Worm (Caenorhabditis elegans) whole organism, L3 larva: Measurements from ENCODE around the gene grd-14.

Experiments used
- aly-2 ChIP-seq: fragments of 150-350 bp; optimal IDR thresholded peaks from 2 replicates; lab custom pipeline; 2014; ENCODE audit warnings: missing biosample characterization, missing genetic modification characterization
- ama-1 ChIP-seq: fragments of 150-350 bp; optimal IDR thresholded peaks from 2 replicates; lab custom pipeline; 2018
- elt-2 ChIP-seq: sonication (generic microtip); optimal IDR thresholded peaks from 2 replicates; lab custom pipeline; 2016; ENCODE audit warnings: missing genetic modification reagents, mild to moderate bottlenecking, missing genetic modification characterization, missing compliant biosample characterization
- fkh-2 ChIP-seq: fragments of 150-350 bp; optimal IDR thresholded peaks from 2 replicates; lab custom pipeline; 2014; ENCODE audit warnings: missing biosample characterization, missing genetic modification reagents, missing genetic modification characterization
- nhr-11 ChIP-seq: fragments of 150-350 bp; optimal IDR thresholded peaks from 2 replicates; lab custom pipeline; 2014; ENCODE audit warnings: missing biosample characterization, missing genetic modification characterization
- nhr-12 ChIP-seq: fragments of 150-350 bp; optimal IDR thresholded peaks from 2 replicates; lab custom pipeline; 2014; ENCODE audit warnings: missing biosample characterization, missing genetic modification characterization
- nhr-23 ChIP-seq: fragments of 150-350 bp; optimal IDR thresholded peaks from 2 replicates; lab custom pipeline; 2014; ENCODE audit warnings: missing biosample characterization, missing genetic modification reagents, missing genetic modification characterization
- nhr-237 ChIP-seq: fragments of 150-350 bp; optimal IDR thresholded peaks from 2 replicates; lab custom pipeline; 2014; ENCODE audit warnings: missing biosample characterization, missing genetic modification characterization

- TF ChIP-seq nhr-23 (tag; lab: Kevin White, UChicago) (no peak), ama-1 (no peak), nhr-11 (tag; lab: Kevin White, UChicago) (no peak), nhr-12 (no peak), aly-2 (tag; lab: Kevin White, UChicago) (no peak), fkh-2 (tag; lab: Kevin White, UChicago) (no peak), elt-2 (tag; lab: Kevin White, UChicago) (no peak), nhr-237 (no peak)
Observed at ce11 chrX:8499721-8500120, at the start of gene grd-14.
